Worm (Caenorhabditis elegans) whole organism, L4 larva: ENCODE measurements around the gene F59A1.6.
A peak's percentile ranks its signal among the peaks of the same experiment; 100 is the strongest.

Experiments
- aha-1 ChIP-seq: fragments of 150-350 bp; peaks from one replicate; lab custom pipeline; 2014; ENCODE audit warnings: missing biosample characterization, missing genetic modification characterization
- ama-1 ChIP-seq: fragments of 150-350 bp; optimal IDR thresholded peaks from 2 replicates; lab custom pipeline; 2014; ENCODE audit warnings: inconsistent platforms, mixed read lengths
- ctbp-1 ChIP-seq: fragments of 200-800 bp; sonication (Bioruptor generic); IDR thresholded peaks from 2 replicates; pipeline ENCODE4 v1.3.6; 2022; ENCODE audit warnings: missing genetic modification reagents, missing genetic modification characterization, missing compliant biosample characterization
- fkh-10 ChIP-seq: fragments of 150-350 bp; optimal IDR thresholded peaks from 2 replicates; lab custom pipeline; 2014; ENCODE audit warnings: missing biosample characterization, missing genetic modification reagents, missing genetic modification characterization
- lsy-2 ChIP-seq, 2 experiments: fragments of 150-350 bp in 1 of 2; sonication (generic microtip) in 1 of 2; optimal IDR thresholded peaks; 2 replicates each; lab custom pipeline; 2014 to 2017; ENCODE audit warnings: missing biosample characterization in 2 of 2, missing genetic modification characterization in 2 of 2
- mep-1 ChIP-seq: fragments of 150-350 bp; sonication (generic microtip); optimal IDR thresholded peaks from 3 replicates; lab custom pipeline; 2014; ENCODE audit warnings: missing biosample characterization, missing genetic modification characterization
- nhr-11 ChIP-seq: fragments of 150-350 bp; optimal IDR thresholded peaks from 2 replicates; lab custom pipeline; 2014; ENCODE audit warnings: missing biosample characterization, missing genetic modification characterization
- nhr-237 ChIP-seq: sonication (generic microtip); optimal IDR thresholded peaks from 2 replicates; lab custom pipeline; 2017; ENCODE audit warnings: missing biosample characterization, missing genetic modification characterization
- nhr-28 ChIP-seq: fragments of 150-350 bp; optimal IDR thresholded peaks from 2 replicates; lab custom pipeline; 2014; ENCODE audit warnings: missing biosample characterization, missing genetic modification characterization
- nhr-76 ChIP-seq: fragments of 150-350 bp; optimal IDR thresholded peaks from 2 replicates; lab custom pipeline; 2014; ENCODE audit warnings: missing biosample characterization, missing genetic modification characterization
- pqm-1 ChIP-seq: sonication (generic microtip); optimal IDR thresholded peaks from 2 replicates; lab custom pipeline; 2017; ENCODE audit warnings: missing biosample characterization, missing genetic modification characterization
- saeg-2 ChIP-seq: fragments of 200-800 bp; sonication (Bioruptor generic); IDR thresholded peaks from 2 replicates; pipeline ENCODE4 v1.3.6; 2022; ENCODE audit warnings: missing genetic modification reagents, missing genetic modification characterization, missing compliant biosample characterization
- snpc-4 ChIP-seq: fragments of 150-350 bp; optimal IDR thresholded peaks from 2 replicates; lab custom pipeline; 2014; ENCODE audit warnings: missing biosample characterization, missing genetic modification characterization
- unc-62 ChIP-seq, 3 experiments: fragments of 150-350 bp in 1 of 3; sonication (generic microtip); optimal IDR thresholded peaks in 2 of 3; peaks in 1 of 3; 1 replicate in 1 of 3; 2 replicates in 2 of 3; lab custom pipeline; 2014 to 2017; ENCODE audit warnings: missing biosample characterization in 3 of 3, missing genetic modification characterization in 3 of 3, missing genetic modification reagents in 3 of 3, missing genotype in 1 of 3

ce11 chrV:17694260-17694659 lies 9.3 kb downstream of the F59A1.6 start:
- TF ChIP-seq lsy-2 (tag; optimal IDR thresholded peaks at IDR 0.05; lab: Kevin White, UChicago) (no peak), nhr-28 (tag; lab: Kevin White, UChicago) (no peak), aha-1 (no peak), snpc-4 (tag; lab: Kevin White, UChicago) (no peak), saeg-2 (no peak), mep-1 (tag; lab: Kevin White, UChicago) (no peak), nhr-76 (tag; lab: Kevin White, UChicago) (no peak), nhr-11 (tag; lab: Kevin White, UChicago) (no peak), pqm-1 (peak; percentile 75), nhr-237 (tag; lab: Kevin White, UChicago) (no peak), fkh-10 (GFP tag; lab: Kevin White, UChicago) (no peak), unc-62 (GFP tag; optimal IDR thresholded peaks at IDR 0.05 in 1 of 2; lab: Kevin White, UChicago) (no peak), unc-62 (tag; optimal IDR thresholded peaks at IDR 0.05; lab: Kevin White, UChicago) (no peak), ctbp-1 (GFP tag; lab: Robert Waterston, UW) (no peak), ama-1 (no peak)
